Worm (Caenorhabditis elegans) whole organism, L1 larva: ENCODE results near the gene W04E12.4.

Experiments
- C04F5.9 ChIP-seq: sonication (generic microtip); optimal IDR thresholded peaks from 2 replicates; lab custom pipeline; 2016; ENCODE audit warnings: missing genetic modification characterization, missing compliant biosample characterization
- Y116A8C.19 ChIP-seq: sonication (generic microtip); optimal IDR thresholded peaks from 2 replicates; lab custom pipeline; 2016; ENCODE audit warnings: missing compliant biosample characterization, missing genetic modification characterization, borderline replicate concordance
- aha-1 ChIP-seq: fragments of 150-350 bp; optimal IDR thresholded peaks from 2 replicates; lab custom pipeline; 2014; ENCODE audit warnings: missing biosample characterization, missing genetic modification characterization
- alr-1 ChIP-seq: fragments of 200-800 bp; sonication (Bioruptor generic); optimal IDR thresholded peaks from 2 replicates; lab custom pipeline; 2018; ENCODE audit warnings: borderline replicate concordance, mild to moderate bottlenecking, missing genetic modification characterization, missing compliant biosample characterization
- aly-2 ChIP-seq: fragments of 150-350 bp; optimal IDR thresholded peaks from 2 replicates; lab custom pipeline; 2014; ENCODE audit warnings: missing biosample characterization, missing genetic modification characterization
- ama-1 ChIP-seq: fragments of 150-350 bp; optimal IDR thresholded peaks from 2 replicates; lab custom pipeline; 2014
- blmp-1 ChIP-seq: fragments of 150-350 bp; optimal IDR thresholded peaks from 2 replicates; lab custom pipeline; 2014; ENCODE audit warnings: missing biosample characterization, missing genetic modification characterization
- ceh-90 ChIP-seq: sonication (generic microtip); optimal IDR thresholded peaks from 2 replicates; lab custom pipeline; 2016; ENCODE audit warnings: missing genetic modification characterization, missing compliant biosample characterization
- dpl-1 ChIP-seq, 3 experiments: fragments of 150-350 bp in 2 of 3; sonication (generic microtip) in 1 of 3; optimal IDR thresholded peaks; 2 replicates each; lab custom pipeline; 2014 to 2017; ENCODE audit warnings: missing biosample characterization in 3 of 3, missing genetic modification characterization in 3 of 3, missing genetic modification reagents in 3 of 3
- efl-1 ChIP-seq, 4 experiments: fragments of 150-350 bp; optimal IDR thresholded peaks in 3 of 4; peaks in 1 of 4; 1 replicate in 1 of 4; 2 replicates in 3 of 4; lab custom pipeline; 2014; ENCODE audit warnings: missing biosample characterization in 2 of 4, missing genetic modification characterization in 2 of 4, missing genetic modification reagents in 2 of 4
- egl-13 ChIP-seq: sonication (generic microtip); optimal IDR thresholded peaks from 2 replicates; lab custom pipeline; 2016; ENCODE audit warnings: missing genotype, missing genetic modification reagents, missing genetic modification characterization, missing compliant biosample characterization
- egl-27 ChIP-seq, 2 experiments: fragments of 150-350 bp in 1 of 2; sonication (generic microtip); optimal IDR thresholded peaks; 3 replicates each; lab custom pipeline; 2017 to 2018; ENCODE audit warnings: missing biosample characterization in 2 of 2, missing genetic modification characterization in 2 of 2, missing genetic modification reagents in 2 of 2
- elt-2 ChIP-seq: sonication (generic microtip); optimal IDR thresholded peaks from 2 replicates; lab custom pipeline; 2016; ENCODE audit warnings: missing genetic modification characterization, mild to moderate bottlenecking, inconsistent platforms, missing compliant biosample characterization, missing genetic modification reagents
- fkh-8 ChIP-seq: sonication (generic microtip); optimal IDR thresholded peaks from 2 replicates; lab custom pipeline; 2016; ENCODE audit warnings: mild to moderate bottlenecking, missing genetic modification characterization, missing compliant biosample characterization
- lin-13 ChIP-seq: fragments of 150-350 bp; optimal IDR thresholded peaks from 2 replicates; lab custom pipeline; 2014; ENCODE audit warnings: missing biosample characterization, missing genetic modification reagents, missing genetic modification characterization
- mab-9 ChIP-seq: fragments of 200-800 bp; sonication (Bioruptor generic); IDR thresholded peaks from 2 replicates; pipeline ENCODE4 v1.3.6; 2022; ENCODE audit warnings: missing genetic modification reagents, missing genetic modification characterization, missing compliant biosample characterization
- mep-1 ChIP-seq: fragments of 150-350 bp; optimal IDR thresholded peaks from 2 replicates; lab custom pipeline; 2014; ENCODE audit warnings: missing biosample characterization, missing genetic modification characterization
- nhr-20 ChIP-seq: sonication (generic microtip); optimal IDR thresholded peaks from 2 replicates; lab custom pipeline; 2016; ENCODE audit warnings: mild to moderate bottlenecking, missing genetic modification characterization, missing compliant biosample characterization
- nhr-237 ChIP-seq: fragments of 150-350 bp; optimal IDR thresholded peaks from 2 replicates; lab custom pipeline; 2014; ENCODE audit warnings: missing biosample characterization, missing genetic modification characterization
- nhr-47 ChIP-seq: sonication (generic microtip); optimal IDR thresholded peaks from 2 replicates; lab custom pipeline; 2016; ENCODE audit warnings: mild to moderate bottlenecking, missing genetic modification characterization, moderate library complexity, missing compliant biosample characterization
- nhr-71 ChIP-seq: sonication (generic microtip); optimal IDR thresholded peaks from 2 replicates; lab custom pipeline; 2016; ENCODE audit warnings: mild to moderate bottlenecking, missing genetic modification characterization, moderate library complexity, missing compliant biosample characterization
- nhr-77 ChIP-seq: fragments of 150-350 bp; optimal IDR thresholded peaks from 2 replicates; lab custom pipeline; 2014; ENCODE audit warnings: missing biosample characterization, missing genetic modification characterization
- nhr-85 ChIP-seq: sonication (generic microtip); peaks from one replicate; lab custom pipeline; 2016; ENCODE audit warnings: missing genetic modification characterization, inconsistent platforms, missing compliant biosample characterization
- pag-3 ChIP-seq: sonication (generic microtip); optimal IDR thresholded peaks from 2 replicates; lab custom pipeline; 2017; ENCODE audit warnings: missing genetic modification characterization, mild to moderate bottlenecking, missing compliant biosample characterization, antibody characterized with exemption, borderline replicate concordance; ENCODE audit not compliant: insufficient read depth
- pax-3 ChIP-seq: fragments of 200-800 bp; sonication (Bioruptor generic); optimal IDR thresholded peaks from 2 replicates; lab custom pipeline; 2018; ENCODE audit warnings: mild to moderate bottlenecking, missing genetic modification characterization, moderate library complexity, missing compliant biosample characterization
- pqm-1 ChIP-seq: sonication (generic microtip); optimal IDR thresholded peaks from 3 replicates; lab custom pipeline; 2017; ENCODE audit warnings: missing biosample characterization, missing genetic modification characterization
- snpc-4 ChIP-seq: fragments of 150-350 bp; optimal IDR thresholded peaks from 2 replicates; lab custom pipeline; 2014; ENCODE audit warnings: missing biosample characterization, missing genetic modification characterization
- snu-23 ChIP-seq: sonication (generic microtip); optimal IDR thresholded peaks from 2 replicates; lab custom pipeline; 2016; ENCODE audit warnings: missing genetic modification characterization, missing compliant biosample characterization
- sptf-1 ChIP-seq: fragments of 150-350 bp; optimal IDR thresholded peaks from 2 replicates; lab custom pipeline; 2014; ENCODE audit warnings: missing biosample characterization, missing genetic modification characterization
- sup-37 ChIP-seq: fragments of 200-800 bp; sonication (Bioruptor generic); optimal IDR thresholded peaks from 2 replicates; lab custom pipeline; 2018; ENCODE audit warnings: mild to moderate bottlenecking, missing genetic modification characterization, missing compliant biosample characterization
- swsn-7 ChIP-seq: sonication (generic microtip); optimal IDR thresholded peaks from 2 replicates; lab custom pipeline; 2016; ENCODE audit warnings: missing genetic modification characterization, missing compliant biosample characterization
- tbx-2 ChIP-seq: sonication (generic microtip); optimal IDR thresholded peaks from 2 replicates; lab custom pipeline; 2016; ENCODE audit warnings: missing genetic modification characterization, missing compliant biosample characterization
- tlp-1 ChIP-seq: fragments of 150-350 bp; optimal IDR thresholded peaks from 2 replicates; lab custom pipeline; 2014; ENCODE audit warnings: missing biosample characterization, missing genetic modification characterization
- unc-130 ChIP-seq: fragments of 150-350 bp; optimal IDR thresholded peaks from 2 replicates; lab custom pipeline; 2017; ENCODE audit warnings: missing biosample characterization, missing genetic modification characterization, inconsistent platforms
- unc-30 ChIP-seq: sonication (generic microtip); optimal IDR thresholded peaks from 2 replicates; lab custom pipeline; 2017; ENCODE audit warnings: missing biosample characterization, missing genetic modification characterization
- unc-86 ChIP-seq: sonication (generic microtip); optimal IDR thresholded peaks from 2 replicates; lab custom pipeline; 2016; ENCODE audit warnings: missing genetic modification characterization, missing compliant biosample characterization
- unc-98 ChIP-seq: fragments of 200-800 bp; sonication (Bioruptor generic); IDR thresholded peaks from 2 replicates; pipeline ENCODE4 v1.3.6; 2022; ENCODE audit warnings: missing genetic modification characterization, missing compliant biosample characterization
- vab-15 ChIP-seq: sonication (generic microtip); optimal IDR thresholded peaks from 2 replicates; lab custom pipeline; 2017; ENCODE audit warnings: missing genotype, mild to moderate bottlenecking, missing genetic modification characterization, missing compliant biosample characterization
- ztf-4 ChIP-seq: fragments of 150-350 bp; optimal IDR thresholded peaks from 2 replicates; lab custom pipeline; 2014; ENCODE audit warnings: missing biosample characterization, missing genetic modification characterization

The W04E12.4 gene

DNA sequence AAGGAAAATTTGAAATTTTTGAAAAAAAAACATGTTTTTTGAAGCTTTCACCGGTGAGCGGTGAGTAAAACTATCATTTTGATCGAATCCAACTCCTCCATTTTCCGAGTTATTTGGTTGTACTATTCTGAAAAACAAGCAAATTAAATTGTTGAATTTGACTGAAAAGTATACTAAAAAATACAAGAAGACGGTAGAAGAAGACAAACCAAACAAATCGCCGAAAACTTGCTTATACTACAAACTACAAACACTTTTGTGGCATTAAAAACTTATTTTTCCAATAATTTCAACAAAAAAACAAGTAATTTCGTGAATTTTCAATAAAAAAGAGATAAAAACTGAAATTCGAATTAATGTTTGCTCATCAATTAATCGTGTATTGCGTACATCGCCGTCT lies 35.2 kb downstream of the W04E12.4 start, which contains the start of gene fbxa-194:
Gene fbxa-194, minus strand, starts transcription at position 101 of the 400 bp plus-strand sequence.
- no peak for TF ChIP-seq aha-1 (tag; lab: Kevin White, UChicago)
- TF ChIP-seq lin-13 (GFP tag; lab: Kevin White, UChicago), result no peak
- TF ChIP-seq snu-23, result no peak
- TF ChIP-seq unc-130, result no peak
- no peak for TF ChIP-seq sptf-1 (tag; lab: Kevin White, UChicago)
- TF ChIP-seq elt-2 (tag; lab: Kevin White, UChicago), result no peak
- no peak for TF ChIP-seq efl-1 (optimal IDR thresholded peaks at IDR 0.05; lab: Kevin White, UChicago)
- TF ChIP-seq efl-1 (GFP tag; optimal IDR thresholded peaks at IDR 0.05 in 1 of 2; lab: Kevin White, UChicago), result no peak
- TF ChIP-seq nhr-20 (tag; lab: Kevin White, UChicago), result no peak
- no peak for TF ChIP-seq nhr-237 (tag; lab: Kevin White, UChicago)
- TF ChIP-seq nhr-85, result no peak
- TF ChIP-seq egl-13, result no peak
- TF ChIP-seq pqm-1 (tag; lab: Kevin White, UChicago), result no peak
- TF ChIP-seq pag-3 (tag; lab: Kevin White, UChicago), result no peak
- no peak for TF ChIP-seq ceh-90 (tag; lab: Kevin White, UChicago)
- TF ChIP-seq mab-9 (GFP tag; lab: Robert Waterston, UW), result no peak
- TF ChIP-seq blmp-1 (tag; lab: Kevin White, UChicago), result no peak
- TF ChIP-seq mep-1 (tag; lab: Kevin White, UChicago), result no peak
- no peak for TF ChIP-seq nhr-47 (tag; lab: Kevin White, UChicago)
- TF ChIP-seq fkh-8 (tag; lab: Kevin White, UChicago), result no peak
- TF ChIP-seq nhr-71 (tag; lab: Kevin White, UChicago), result no peak
- TF ChIP-seq, all 84 proteins: peak for 0

DNA sequence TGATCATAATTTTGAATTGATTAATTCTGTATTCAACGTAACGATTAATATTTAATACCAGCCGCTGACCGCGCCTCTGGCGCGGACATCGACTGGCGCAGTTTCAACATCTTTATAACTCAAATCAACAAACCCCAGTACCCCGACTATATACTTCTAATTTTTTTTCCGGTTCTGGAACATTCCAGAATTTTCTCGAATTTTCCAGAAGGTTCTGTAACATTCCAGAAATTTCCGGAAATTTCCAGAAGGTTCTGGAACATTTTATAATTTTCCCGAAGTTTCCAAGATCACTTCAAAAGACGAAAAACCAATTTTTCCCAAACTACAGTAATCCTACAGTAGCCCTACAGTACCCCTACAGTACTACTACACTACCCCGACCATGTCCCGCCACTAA lies 35.8 kb downstream of the W04E12.4 start:
- TF ChIP-seq nhr-71 (tag; lab: Kevin White, UChicago), result no peak
- no peak for TF ChIP-seq aly-2 (tag; lab: Kevin White, UChicago)
- no peak for TF ChIP-seq unc-98 (GFP tag; lab: Robert Waterston, UW)
- no peak for TF ChIP-seq blmp-1 (tag; lab: Kevin White, UChicago)
- TF ChIP-seq ama-1 (lab: Kevin White, UChicago), result no peak
- no peak for TF ChIP-seq alr-1
- TF ChIP-seq dpl-1 (GFP tag; optimal IDR thresholded peaks at IDR 0.05; lab: Kevin White, UChicago), result no peak

DNA sequence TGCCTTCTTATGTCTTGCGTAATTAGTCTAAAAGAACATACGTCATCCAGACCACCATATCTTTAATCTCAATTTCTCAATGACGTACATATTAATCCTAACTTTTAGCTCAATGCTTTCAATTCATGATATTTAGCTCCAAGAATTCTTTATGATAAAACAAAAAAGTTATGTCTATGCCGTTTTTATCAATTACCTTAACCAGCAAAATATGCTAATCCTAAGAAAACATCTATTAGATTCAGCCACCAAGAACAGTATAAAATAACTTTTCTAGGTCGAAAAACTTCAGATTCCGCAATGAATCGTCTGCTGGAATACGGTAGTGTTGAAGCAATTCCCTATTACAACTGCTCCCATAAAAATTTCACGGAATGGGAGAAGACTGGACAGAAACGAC lies 40.4 kb downstream of the W04E12.4 start, which contains the start of gene srt-45:
Gene srt-45, plus strand, starts transcription at position 301 of the 400 bp plus-strand sequence.
- TF ChIP-seq dpl-1 (GFP tag; optimal IDR thresholded peaks at IDR 0.05; lab: Kevin White, UChicago) (no peak), swsn-7 (tag; lab: Kevin White, UChicago) (no peak), tbx-2 (tag; lab: Kevin White, UChicago) (no peak), snu-23 (no peak), mab-9 (GFP tag; lab: Robert Waterston, UW) (no peak), unc-30 (tag; lab: Kevin White, UChicago) (no peak), sptf-1 (tag; lab: Kevin White, UChicago) (no peak), nhr-71 (tag; lab: Kevin White, UChicago) (no peak), Y116A8C.19 (no peak)

DNA sequence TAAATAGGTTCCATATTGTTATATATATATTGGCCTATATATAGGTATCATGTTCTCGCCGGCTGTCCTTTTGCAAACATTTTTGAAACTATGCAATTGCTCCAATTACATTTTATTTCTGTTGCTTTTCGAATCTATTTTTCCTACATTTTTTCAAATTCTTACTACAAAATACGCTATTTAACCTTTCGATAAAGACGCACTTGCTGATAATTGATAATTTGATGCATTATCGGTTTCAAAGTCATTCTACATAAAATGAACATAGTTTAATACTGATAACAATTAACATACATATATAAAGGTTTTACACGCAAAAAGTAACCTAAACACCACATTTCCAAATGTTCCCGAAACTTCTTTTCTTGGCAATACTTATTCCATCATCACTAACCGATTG lies 45.0 kb downstream of the W04E12.4 start, which contains the start of gene clec-258:
Gene clec-258, plus strand, starts transcription at position 81 of the 400 bp plus-strand sequence.
- TF ChIP-seq tlp-1 (tag; lab: Kevin White, UChicago), result peak; percentile 14
- TF ChIP-seq elt-2 (tag; lab: Kevin White, UChicago), result peak; percentile 54
- no peak for TF ChIP-seq aha-1 (tag; lab: Kevin White, UChicago)
- no peak for TF ChIP-seq fkh-8 (tag; lab: Kevin White, UChicago)
- TF ChIP-seq unc-86 (tag; lab: Kevin White, UChicago), result no peak
- TF ChIP-seq, all 84 proteins: peak for 2

DNA sequence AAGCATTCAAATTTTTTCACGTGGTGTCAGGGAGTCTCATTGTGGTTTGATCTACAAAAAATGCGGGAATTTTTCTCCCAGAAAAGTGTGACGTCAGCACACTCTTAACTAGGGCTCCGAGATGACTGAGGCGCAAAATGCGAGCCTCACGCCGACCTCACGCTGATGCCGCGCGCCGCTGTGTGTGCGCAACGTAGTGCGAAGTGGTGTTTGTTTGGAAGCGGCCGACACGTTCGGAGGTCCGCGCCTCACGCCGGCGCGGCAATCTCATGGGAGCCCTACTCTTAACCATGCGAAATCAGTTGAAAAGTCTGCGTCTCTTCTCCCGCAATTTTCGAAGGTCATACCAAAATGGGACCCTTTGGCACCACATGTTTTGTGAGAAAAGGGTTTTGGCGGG lies 46.8 kb downstream of the W04E12.4 start:
- TF ChIP-seq vab-15 (tag; lab: Kevin White, UChicago), result no peak
- no peak for TF ChIP-seq C04F5.9
- TF ChIP-seq pag-3 (tag; lab: Kevin White, UChicago), result no peak
- no peak for TF ChIP-seq ztf-4 (tag; lab: Kevin White, UChicago)
- TF ChIP-seq mep-1 (tag; lab: Kevin White, UChicago), result no peak
- no peak for TF ChIP-seq nhr-47 (tag; lab: Kevin White, UChicago)
- TF ChIP-seq nhr-77, result no peak
- no peak for TF ChIP-seq egl-27 (tag; optimal IDR thresholded peaks at IDR 0.05; lab: Kevin White, UChicago)
- TF ChIP-seq nhr-71 (tag; lab: Kevin White, UChicago), result no peak
- TF ChIP-seq pax-3 (tag; lab: Kevin White, UChicago), result no peak
- no peak for TF ChIP-seq alr-1
- no peak for TF ChIP-seq snpc-4 (tag; lab: Kevin White, UChicago)
- no peak for TF ChIP-seq sup-37
- no peak for TF ChIP-seq efl-1 (optimal IDR thresholded peaks at IDR 0.05; lab: Kevin White, UChicago)
- no peak for TF ChIP-seq efl-1 (GFP tag; optimal IDR thresholded peaks at IDR 0.05 in 1 of 2; lab: Kevin White, UChicago)
- TF ChIP-seq ceh-90 (tag; lab: Kevin White, UChicago), result no peak
